Fruit fly (Drosophila melanogaster) whole organism, pupa: ENCODE measurements around the gene CG43901.

Experiments
- CG10348 ChIP-seq: fragments of 200-800 bp; sonication (Bioruptor generic); IDR thresholded peaks from 2 replicates; pipeline ENCODE4 v1.3.6; 2022; ENCODE audit warnings: missing biosample characterization, missing genetic modification characterization
- CG12605 ChIP-seq: fragments of 200-800 bp; sonication (Bioruptor generic); IDR thresholded peaks from 2 replicates; pipeline ENCODE4 v1.3.6; 2022; ENCODE audit warnings: missing biosample characterization, missing genetic modification characterization
- CG13204 ChIP-seq: fragments of 200-800 bp; sonication (Bioruptor generic); optimal IDR thresholded peaks from 2 replicates; lab custom pipeline; 2018; ENCODE audit warnings: missing biosample characterization, mild to moderate bottlenecking, missing genetic modification characterization, moderate library complexity
- CG14655 ChIP-seq: fragments of 200-800 bp; sonication (Bioruptor generic); optimal IDR thresholded peaks from 3 replicates; lab custom pipeline; 2017; ENCODE audit warnings: mild to moderate bottlenecking, missing biosample characterization, missing genetic modification reagents, missing genetic modification characterization
- CG15710 ChIP-seq: fragments of 200-800 bp; sonication (Bioruptor generic); optimal IDR thresholded peaks from 2 replicates; lab custom pipeline; 2018; ENCODE audit warnings: missing biosample characterization, mild to moderate bottlenecking, missing genetic modification characterization, moderate library complexity
- CG17806 ChIP-seq: fragments of 200-800 bp; sonication (Bioruptor generic); optimal IDR thresholded peaks from 2 replicates; lab custom pipeline; 2018; ENCODE audit warnings: missing biosample characterization, mild to moderate bottlenecking, missing genetic modification characterization, moderate library complexity
- CG32121 ChIP-seq: fragments of 200-800 bp; sonication (Bioruptor generic); IDR thresholded peaks from 2 replicates; pipeline ENCODE4 v1.3.6; 2022; ENCODE audit warnings: missing biosample characterization, missing genetic modification characterization
- CG34367 ChIP-seq: fragments of 200-800 bp; sonication (Bioruptor generic); optimal IDR thresholded peaks from 2 replicates; lab custom pipeline; 2018; ENCODE audit warnings: missing biosample characterization, mild to moderate bottlenecking, missing genetic modification characterization
- CG4496 ChIP-seq: fragments of 200-800 bp; sonication (Bioruptor generic); IDR thresholded peaks from 3 replicates; pipeline ENCODE4 v1.3.6; 2022; ENCODE audit warnings: missing biosample characterization, missing genetic modification characterization
- CG8159 ChIP-seq: fragments of 200-800 bp; sonication (Bioruptor generic); optimal IDR thresholded peaks from 3 replicates; lab custom pipeline; 2018; ENCODE audit warnings: missing biosample characterization, mild to moderate bottlenecking, missing genetic modification characterization, moderate library complexity
- CG8301 ChIP-seq: fragments of 200-800 bp; sonication (Bioruptor generic); optimal IDR thresholded peaks from 2 replicates; lab custom pipeline; 2018; ENCODE audit warnings: missing biosample characterization, mild to moderate bottlenecking, missing genetic modification characterization
- CG9948 ChIP-seq: fragments of 200-800 bp; sonication (Bioruptor generic); optimal IDR thresholded peaks from 2 replicates; lab custom pipeline; 2018; ENCODE audit warnings: missing biosample characterization, mild to moderate bottlenecking, missing genetic modification characterization, moderate library complexity
- D1 ChIP-seq: fragments of 200-800 bp; sonication (Bioruptor generic); optimal IDR thresholded peaks from 2 replicates; lab custom pipeline; 2018; ENCODE audit warnings: missing biosample characterization, mild to moderate bottlenecking, missing genetic modification characterization, moderate library complexity
- EcR ChIP-seq: fragments of 200-800 bp; sonication (Bioruptor generic); optimal IDR thresholded peaks from 3 replicates; lab custom pipeline; 2019; ENCODE audit warnings: missing biosample characterization, missing genetic modification characterization, mild to moderate bottlenecking, moderate library complexity, missing genetic modification reagents
- Ets98B ChIP-seq: fragments of 200-800 bp; sonication (Bioruptor generic); IDR thresholded peaks from 2 replicates; pipeline ENCODE4 v1.3.6; 2022; ENCODE audit warnings: missing biosample characterization, missing genetic modification characterization
- Pif1A ChIP-seq: fragments of 200-800 bp; sonication (Bioruptor generic); optimal IDR thresholded peaks from 3 replicates; lab custom pipeline; 2016; ENCODE audit warnings: missing biosample characterization, missing genetic modification characterization
- Pif1B ChIP-seq: fragments of 200-800 bp; sonication (Bioruptor generic); optimal IDR thresholded peaks from 3 replicates; lab custom pipeline; 2016; ENCODE audit warnings: missing biosample characterization, missing genetic modification characterization
- Snoo ChIP-seq: fragments of 200-800 bp; sonication (Bioruptor generic); optimal IDR thresholded peaks from 3 replicates; lab custom pipeline; 2017; ENCODE audit warnings: missing biosample characterization, mild to moderate bottlenecking, missing genetic modification characterization, inconsistent platforms
- fd96Ca ChIP-seq: fragments of 200-800 bp; sonication (Bioruptor generic); IDR thresholded peaks from 3 replicates; pipeline ENCODE4 v1.3.6; 2022; ENCODE audit warnings: missing biosample characterization, missing genetic modification characterization
- gl ChIP-seq: fragments of 200-800 bp; sonication (Bioruptor generic); optimal IDR thresholded peaks from 2 replicates; lab custom pipeline; 2018; ENCODE audit warnings: missing biosample characterization, mild to moderate bottlenecking, missing genetic modification characterization
- rn ChIP-seq: fragments of 200-800 bp; sonication (Bioruptor generic); IDR thresholded peaks from 2 replicates; pipeline ENCODE4 v1.3.6; 2022; ENCODE audit warnings: missing biosample characterization, missing genetic modification characterization

Gene CG43901

dm6 chrX:10905467-10905866 lies at the start of gene CG43901:
CG43901 (plus strand) TSS chrX:10905767.
- TF ChIP-seq Pif1A (GFP tag; lab: Kevin White, UChicago) (no peak), CG34367 (tag; lab: Kevin White, UChicago) (no peak), CG8159 (tag; lab: Kevin White, UChicago) (no peak), CG17806 (no peak), fd96Ca (GFP tag; lab: Robert Waterston, UW) (no peak), CG14655 (GFP tag; lab: Kevin White, UChicago) (no peak)

- TF ChIP-seq Snoo (no peak), CG15710 (tag; lab: Kevin White, UChicago) (no peak), Ets98B (GFP tag; lab: Robert Waterston, UW) (no peak), CG9948 (tag; lab: Kevin White, UChicago) (peak; percentile 7), CG8159 (tag; lab: Kevin White, UChicago) (no peak)
Observed at dm6 chrX:10857376-10857775, 48.2 kb upstream of the CG43901 start, which contains the start of the genes sofe and CG2186. sofe (minus strand) TSS chrX:10857413. CG2186 (plus strand) TSS chrX:10857655.

DNA sequence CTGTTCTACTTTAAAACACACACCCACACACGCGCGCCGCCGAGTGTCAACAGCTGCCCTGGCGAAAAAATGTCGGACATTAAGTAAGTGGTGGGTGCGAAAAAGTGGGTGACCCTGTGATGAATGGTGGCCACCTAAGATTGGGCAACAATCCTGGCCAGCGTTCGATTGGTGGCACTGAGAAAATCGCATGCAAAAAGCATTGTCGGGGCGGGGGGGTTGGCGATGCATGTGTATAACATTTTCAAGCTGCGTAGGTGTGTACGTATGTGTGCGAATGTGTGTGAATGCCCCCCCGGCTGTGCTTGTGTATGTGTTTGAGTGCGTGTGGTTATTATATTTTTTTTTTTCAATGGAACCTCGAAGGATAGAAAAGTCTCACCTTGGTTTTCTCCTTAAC lies 47.7 kb upstream of the CG43901 start:
- TF ChIP-seq CG10348 (GFP tag; lab: Robert Waterston, UW) (no peak), EcR (peak; percentile 18), gl (no peak), Pif1B (GFP tag; lab: Kevin White, UChicago) (no peak), Snoo (no peak), CG4496 (no peak), CG17806 (no peak), CG8301 (tag; lab: Kevin White, UChicago) (no peak), CG32121 (GFP tag; lab: Robert Waterston, UW) (no peak)
- TF ChIP-seq, all 21 proteins: peak for 1

dm6 chrX:10865580-10866331 lies 39.8 kb upstream of the CG43901 start:
- TF ChIP-seq CG12605 (GFP tag; lab: Robert Waterston, UW), result no peak
- no peak for TF ChIP-seq CG13204
- TF ChIP-seq Ets98B (GFP tag; lab: Robert Waterston, UW), result no peak
- TF ChIP-seq Snoo, result no peak
- no peak for TF ChIP-seq CG17806
- TF ChIP-seq fd96Ca (GFP tag; lab: Robert Waterston, UW), result no peak
- TF ChIP-seq CG32121 (GFP tag; lab: Robert Waterston, UW), result no peak
- no peak for TF ChIP-seq CG10348 (GFP tag; lab: Robert Waterston, UW)
- no peak for TF ChIP-seq gl
- TF ChIP-seq CG15710 (tag; lab: Kevin White, UChicago), result no peak
- TF ChIP-seq Pif1A (GFP tag; lab: Kevin White, UChicago), result no peak
- no peak for TF ChIP-seq CG9948 (tag; lab: Kevin White, UChicago)
- no peak for TF ChIP-seq EcR
- TF ChIP-seq CG14655 (GFP tag; lab: Kevin White, UChicago), result no peak
- TF ChIP-seq CG34367 (tag; lab: Kevin White, UChicago), result no peak
- no peak for TF ChIP-seq rn (GFP tag; lab: Robert Waterston, UW)
- TF ChIP-seq D1 (tag; lab: Kevin White, UChicago), result no peak
- TF ChIP-seq CG8301 (tag; lab: Kevin White, UChicago), result no peak
- TF ChIP-seq Pif1B (GFP tag; lab: Kevin White, UChicago), result no peak
- no peak for TF ChIP-seq CG8159 (tag; lab: Kevin White, UChicago)

- TF ChIP-seq D1 (tag; lab: Kevin White, UChicago), result no peak
- no peak for TF ChIP-seq CG13204
- no peak for TF ChIP-seq CG12605 (GFP tag; lab: Robert Waterston, UW)
- TF ChIP-seq CG8301 (tag; lab: Kevin White, UChicago), result no peak
- no peak for TF ChIP-seq fd96Ca (GFP tag; lab: Robert Waterston, UW)
- TF ChIP-seq Ets98B (GFP tag; lab: Robert Waterston, UW), result no peak
- TF ChIP-seq CG15710 (tag; lab: Kevin White, UChicago), result no peak
- TF ChIP-seq CG10348 (GFP tag; lab: Robert Waterston, UW), result no peak
- no peak for TF ChIP-seq CG34367 (tag; lab: Kevin White, UChicago)
- TF ChIP-seq CG8159 (tag; lab: Kevin White, UChicago), result no peak
- TF ChIP-seq rn (GFP tag; lab: Robert Waterston, UW), result no peak
- no peak for TF ChIP-seq CG14655 (GFP tag; lab: Kevin White, UChicago)
- TF ChIP-seq gl, result no peak
- TF ChIP-seq CG9948 (tag; lab: Kevin White, UChicago), result no peak
- no peak for TF ChIP-seq EcR
- TF ChIP-seq Pif1A (GFP tag; lab: Kevin White, UChicago), result no peak
- no peak for TF ChIP-seq CG4496
- no peak for TF ChIP-seq Snoo
- no peak for TF ChIP-seq CG17806
Observed at dm6 chrX:10867692-10868091, 37.9 kb upstream of the CG43901 start.

DNA sequence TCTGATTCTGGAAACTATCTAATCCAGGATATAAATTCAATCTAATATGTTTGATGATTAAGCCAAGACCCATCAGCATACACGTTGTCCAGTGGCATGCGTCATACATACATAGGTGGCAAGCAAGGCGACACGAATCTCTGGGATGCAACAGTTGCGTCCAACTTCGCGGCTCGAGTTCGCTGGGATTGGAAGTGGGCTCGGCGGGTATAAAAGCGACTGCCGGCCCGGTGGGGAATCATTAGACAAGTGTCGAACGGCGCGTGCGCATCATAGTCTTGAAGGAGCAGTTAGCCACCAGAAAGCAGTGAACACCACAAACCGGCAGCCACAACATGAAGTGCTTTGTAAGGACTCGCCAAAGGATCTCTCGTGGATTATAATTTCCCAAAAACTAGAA lies 36.5 kb upstream of the CG43901 start, which contains the start of gene CG2157:
TSS of gene CG2157 (plus strand) at position 240 of the 400 bp plus-strand sequence.
- TF ChIP-seq CG9948 (tag; lab: Kevin White, UChicago) (no peak), CG14655 (GFP tag; lab: Kevin White, UChicago) (no peak), CG34367 (tag; lab: Kevin White, UChicago) (no peak), gl (no peak), rn (GFP tag; lab: Robert Waterston, UW) (no peak), CG17806 (no peak), fd96Ca (GFP tag; lab: Robert Waterston, UW) (no peak), CG4496 (no peak), Ets98B (GFP tag; lab: Robert Waterston, UW) (no peak), Snoo (no peak), CG12605 (GFP tag; lab: Robert Waterston, UW) (no peak), CG13204 (no peak), CG8301 (tag; lab: Kevin White, UChicago) (no peak), Pif1B (GFP tag; lab: Kevin White, UChicago) (no peak)
